Worm (Caenorhabditis elegans): ENCODE data around the gene T15B7.15.
A peak's percentile ranks its signal among the peaks of the same experiment; 100 is the strongest.

Gene T15B7.15

DNA sequence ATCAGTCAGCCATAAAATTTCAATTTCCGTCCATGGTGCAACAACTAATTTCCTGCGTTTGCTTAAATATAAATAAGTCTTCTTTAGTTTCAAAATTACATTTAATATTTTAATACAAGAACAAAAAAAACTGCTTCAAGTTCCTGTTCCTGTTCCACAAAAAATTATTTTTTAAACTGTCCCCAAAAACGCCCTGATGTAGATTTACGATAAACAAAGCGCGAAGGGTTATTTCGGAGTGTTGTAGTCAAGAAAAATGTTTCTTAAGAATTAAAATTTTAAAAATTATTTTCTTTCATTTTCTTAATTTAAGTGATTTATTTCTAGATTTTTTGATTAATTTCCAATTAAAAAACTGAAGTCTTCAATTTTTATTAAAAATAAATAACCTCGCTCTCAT is at the start of gene T15B7.15 (continued):
- TF ChIP-seq C34B4.2 (tag; optimal IDR thresholded peaks at IDR 0.05) (no peak), lin-13 (GFP tag; optimal IDR thresholded peaks at IDR 0.05) (no peak), ets-5 (GFP tag; IDR thresholded peaks at IDR 0.05) (no peak), C16A3.4 (tag; optimal IDR thresholded peaks at IDR 0.05) (peak; percentile 31), nhr-90 (tag; optimal IDR thresholded peaks at IDR 0.05; ENCODE audit: poor library complexity) (no peak), unc-86 (tag; optimal IDR thresholded peaks at IDR 0.05) (no peak), mep-1 (tag; optimal IDR thresholded peaks at IDR 0.05) (peak; percentile 36), unc-30 (tag; optimal IDR thresholded peaks at IDR 0.05) (no peak), nhr-71 (tag; optimal IDR thresholded peaks at IDR 0.05) (peak; percentile 50), F16B12.6 (tag; optimal IDR thresholded peaks at IDR 0.05) (no peak), grh-1 (GFP tag; IDR thresholded peaks at IDR 0.05) (no peak), fos-1 (tag; optimal IDR thresholded peaks at IDR 0.05) (no peak), lin-39 (tag; optimal IDR thresholded peaks at IDR 0.05) (peak; percentile 21), lin-15B (tag; optimal IDR thresholded peaks at IDR 0.05) (peak; percentile 51), elt-3 (tag; optimal IDR thresholded peaks at IDR 0.05) (peak in 1 of 6 experiments; percentile 1), isw-1 (GFP tag; IDR thresholded peaks at IDR 0.05) (no peak), nhr-76 (tag; optimal IDR thresholded peaks at IDR 0.05) (no peak), jun-1 (tag; optimal IDR thresholded peaks at IDR 0.05) (no peak), nhr-19 (GFP tag; conservative IDR thresholded peaks at IDR 0.05) (peak; percentile 44), ama-1 (optimal IDR thresholded peaks at IDR 0.05) (no peak), fkh-10 (GFP tag; optimal IDR thresholded peaks at IDR 0.05) (no peak), hpl-2 (GFP tag; optimal IDR thresholded peaks at IDR 0.05) (no peak), efl-3 (GFP tag; optimal IDR thresholded peaks at IDR 0.05) (no peak), tlp-1 (tag; optimal IDR thresholded peaks at IDR 0.05) (no peak), fkh-8 (tag; optimal IDR thresholded peaks at IDR 0.05) (no peak), hlh-17 (GFP tag; optimal IDR thresholded peaks at IDR 0.05; ENCODE audit: borderline replicate concordance) (no peak), nhr-28 (tag; optimal IDR thresholded peaks at IDR 0.05) (no peak), pag-3 (tag; optimal IDR thresholded peaks at IDR 0.05; ENCODE audit: borderline replicate concordance, insufficient read depth) (no peak), sptf-1 (tag; optimal IDR thresholded peaks at IDR 0.05) (no peak), sup-37 (GFP tag; optimal IDR thresholded peaks at IDR 0.05) (no peak), snu-23 (GFP tag; optimal IDR thresholded peaks at IDR 0.05) (peak; percentile 42)

- TF ChIP-seq ceh-88 (GFP tag; IDR thresholded peaks at IDR 0.05): no peak
- TF ChIP-seq nhr-47 (tag; optimal IDR thresholded peaks at IDR 0.05): no peak
Observed at ce11 chrV:6885070-6885469, 46.6 kb upstream of the T15B7.15 start.

- TF ChIP-seq lin-14 (GFP tag; optimal IDR thresholded peaks at IDR 0.05): peak; percentile 54
- no peak for TF ChIP-seq nhr-90 (tag; optimal IDR thresholded peaks at IDR 0.05; ENCODE audit: poor library complexity)
- no peak for TF ChIP-seq ceh-82 (tag; optimal IDR thresholded peaks at IDR 0.05)
- no peak for TF ChIP-seq aly-2 (tag; optimal IDR thresholded peaks at IDR 0.05)
Observed at ce11 chrV:6882452-6882939, 44.0 kb upstream of the T15B7.15 start.

DNA sequence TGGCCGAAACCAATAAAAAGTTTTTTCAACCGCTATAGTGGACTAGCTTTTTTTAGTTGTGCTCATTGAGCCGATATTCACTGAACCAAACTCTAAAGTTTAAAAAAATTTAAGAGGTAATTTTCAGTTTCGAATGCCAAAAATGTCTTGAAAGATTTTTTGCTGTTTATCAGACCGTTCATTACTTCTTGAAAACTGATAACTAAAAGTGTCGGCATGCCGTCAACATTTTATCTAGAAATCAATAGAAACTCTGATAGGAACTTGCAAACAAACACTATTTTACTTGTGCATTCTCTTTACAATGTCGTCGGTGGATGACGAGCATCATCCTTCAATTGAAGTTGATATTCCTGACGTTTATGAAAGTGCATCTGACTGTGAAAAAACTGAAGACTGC is 43.3 kb upstream of the T15B7.15 start:
- TF ChIP-seq jun-1 (tag; optimal IDR thresholded peaks at IDR 0.05) (no peak), ces-1 (GFP tag; optimal IDR thresholded peaks at IDR 0.05) (no peak), mab-9 (GFP tag; IDR thresholded peaks at IDR 0.05) (no peak), elt-2 (tag; optimal IDR thresholded peaks at IDR 0.05) (peak; percentile 44)

All from whole organism, L1 larva.